Fruit fly (Drosophila melanogaster) whole organism, adult: ENCODE measurements around the gene RabGGTa.

ENCODE experiments used
- Crg-1 ChIP-seq: fragments of 200-800 bp; sonication (Bioruptor generic); optimal IDR thresholded peaks from 2 replicates; lab custom pipeline; 2016; ENCODE audit warnings: missing biosample characterization, missing genetic modification characterization
- cic ChIP-seq: fragments of 200-800 bp; sonication (Bioruptor generic); optimal IDR thresholded peaks from 2 replicates; lab custom pipeline; 2017; ENCODE audit warnings: missing biosample characterization, mild to moderate bottlenecking, missing genetic modification characterization, moderate library complexity
- tj ChIP-seq: fragments of 200-800 bp; sonication (Bioruptor generic); optimal IDR thresholded peaks from 3 replicates; lab custom pipeline; 2017; ENCODE audit warnings: missing biosample characterization, mild to moderate bottlenecking, missing genetic modification characterization, moderate library complexity

- TF ChIP-seq cic (GFP tag; lab: Kevin White, UChicago) (no peak), tj (GFP tag; lab: Kevin White, UChicago) (no peak), Crg-1 (GFP tag; lab: Kevin White, UChicago) (no peak)
Measured at dm6 chr3R:5102407-5102806, 25.5 kb upstream of the RabGGTa start.
